Fruit fly (Drosophila melanogaster) S2 (cell line): ENCODE measurements around the gene snsl.

ENCODE experiments used
- CG8478 ChIP-seq: fragments of >200 bp; optimal IDR thresholded peaks from 2 replicates; lab custom pipeline; 2018
- CTCF ChIP-seq, 2 experiments: fragments of >200 bp; optimal IDR thresholded peaks; 2 replicates each; lab custom pipeline; 2018

Gene snsl

dm6 chr2L:4907986-4908385, 1.4 kb upstream of the snsl start:
- TF ChIP-seq CTCF (optimal IDR thresholded peaks at IDR 0.05; lab: Kevin White, UChicago) (no peak), CG8478 (lab: Kevin White, UChicago) (no peak)

dm6 chr2L:4905365-4906280, 939 bp downstream of the snsl start:
- TF ChIP-seq CTCF (optimal IDR thresholded peaks at IDR 0.05; lab: Kevin White, UChicago) (no peak), CG8478 (lab: Kevin White, UChicago) (no peak)

- TF ChIP-seq CTCF (optimal IDR thresholded peaks at IDR 0.05; lab: Kevin White, UChicago) = no peak
- no peak for TF ChIP-seq CG8478 (lab: Kevin White, UChicago)
Measured at dm6 chr2L:4903838-4904237, 2.7 kb downstream of the snsl start.

DNA sequence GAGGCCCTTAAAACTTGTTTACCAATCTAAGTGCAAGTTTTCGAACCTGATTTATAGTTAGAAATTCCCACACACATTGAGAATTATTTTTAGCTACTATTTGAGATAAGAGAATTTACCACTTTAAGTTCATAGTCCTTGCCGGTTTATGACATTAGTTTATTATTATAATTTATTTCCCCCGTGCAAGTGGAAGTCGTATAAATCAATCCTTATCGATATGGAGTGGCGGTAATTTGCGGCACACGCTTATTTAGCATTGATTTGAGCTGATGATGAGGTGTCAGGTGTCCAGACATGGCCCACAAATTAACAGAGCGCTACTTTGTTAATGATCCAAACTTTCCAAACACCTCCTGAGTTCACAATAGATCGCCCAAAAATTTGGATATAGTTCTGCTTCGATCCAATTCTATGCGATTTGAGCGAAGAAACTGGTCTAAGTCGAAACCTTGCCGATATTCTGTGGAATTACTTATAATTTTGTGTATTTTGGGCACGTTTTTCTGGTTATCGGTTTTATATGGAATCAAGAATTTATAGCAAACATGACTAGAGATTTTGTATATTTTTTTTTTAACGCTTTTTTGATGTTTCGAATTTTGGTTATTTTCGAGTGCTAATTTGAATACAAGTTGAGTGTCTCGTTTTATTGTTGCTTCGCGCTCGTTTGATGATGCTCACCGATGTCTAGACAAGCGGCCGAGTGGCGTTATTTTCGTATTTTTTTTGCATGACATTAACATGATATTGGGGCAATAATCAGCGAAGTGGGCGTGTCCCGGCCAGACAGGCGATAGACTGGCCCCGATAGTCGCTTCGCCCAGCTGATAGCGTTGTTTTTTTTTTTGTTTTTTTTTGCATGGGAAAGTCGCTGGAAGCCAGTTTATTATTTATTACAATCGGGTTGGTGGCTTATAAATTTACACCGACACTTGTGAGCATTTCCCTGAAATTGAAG, 6.7 kb downstream of the snsl start:
- no peak for TF ChIP-seq CG8478 (lab: Kevin White, UChicago)
- no peak for TF ChIP-seq CTCF (optimal IDR thresholded peaks at IDR 0.05; lab: Kevin White, UChicago)

- TF ChIP-seq CTCF (optimal IDR thresholded peaks at IDR 0.05; lab: Kevin White, UChicago) (no peak), CG8478 (lab: Kevin White, UChicago) (no peak)
Measured at dm6 chr2L:4898165-4898564, 8.4 kb downstream of the snsl start.

- TF ChIP-seq CG8478 (lab: Kevin White, UChicago) (no peak), CTCF (optimal IDR thresholded peaks at IDR 0.05; lab: Kevin White, UChicago) (no peak)
Measured at dm6 chr2L:4896484-4897205, 9.9 kb downstream of the snsl start.

- TF ChIP-seq CG8478 (lab: Kevin White, UChicago) (no peak), CTCF (optimal IDR thresholded peaks at IDR 0.05; lab: Kevin White, UChicago) (no peak)
Measured at dm6 chr2L:4895902-4896301, 10.7 kb downstream of the snsl start.

DNA sequence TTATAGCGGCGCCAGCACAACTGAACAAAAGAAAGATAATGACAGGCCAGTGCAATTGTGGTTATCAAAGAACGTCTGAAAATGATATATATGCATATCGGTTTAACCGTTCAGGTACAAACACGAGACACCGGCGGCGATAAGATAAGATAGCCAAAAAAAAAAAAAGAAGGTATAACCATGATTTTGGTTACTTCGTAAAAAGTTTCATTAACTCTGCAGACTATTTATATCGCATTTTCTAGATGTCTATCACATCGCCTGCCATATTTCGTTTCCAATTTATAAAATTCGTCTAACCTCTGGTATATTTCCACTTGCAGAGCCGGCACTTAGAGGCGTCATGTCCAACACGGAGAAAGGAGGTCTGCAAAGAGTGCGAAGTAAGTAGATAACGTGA, 12.9 kb downstream of the snsl start:
- TF ChIP-seq CG8478 (lab: Kevin White, UChicago) (no peak), CTCF (optimal IDR thresholded peaks at IDR 0.05; lab: Kevin White, UChicago) (no peak)

dm6 chr2L:4891914-4892469, 14.6 kb downstream of the snsl start, which contains the start of gene CG3036:
CG3036 (plus strand) TSS chr2L:4892112.
- TF ChIP-seq CG8478 (lab: Kevin White, UChicago) (no peak), CTCF (optimal IDR thresholded peaks at IDR 0.05; lab: Kevin White, UChicago) (no peak)

DNA sequence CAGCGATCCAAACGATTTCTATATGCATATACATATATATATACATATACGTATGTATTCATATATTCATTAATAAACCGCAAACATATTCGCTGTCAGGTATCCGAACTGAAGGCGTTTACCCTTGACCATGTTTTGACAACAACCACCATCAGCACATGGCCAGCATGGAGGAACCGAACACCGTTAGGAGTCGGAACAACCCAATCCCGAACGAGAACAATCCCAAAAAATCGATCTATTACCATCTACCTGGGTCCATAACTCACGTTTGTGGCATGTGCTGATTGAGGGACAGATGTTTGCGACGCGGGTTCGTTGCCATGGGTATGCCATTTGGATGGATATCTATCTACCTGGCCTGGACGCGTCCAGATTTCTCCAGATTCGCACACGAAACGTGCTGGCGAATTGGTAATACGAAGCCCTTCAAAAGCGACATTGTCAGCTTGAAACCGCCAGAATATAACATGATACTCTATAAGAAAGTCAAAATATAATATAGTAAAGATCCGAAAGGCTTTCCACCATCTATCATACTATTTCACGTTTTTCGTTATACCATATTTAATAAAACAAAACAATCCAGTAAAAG, 17.0 kb downstream of the snsl start, which contains the start of gene CG15625:
TSS of gene CG15625 (plus strand) at position 545 of the 595 bp plus-strand sequence.
- TF ChIP-seq CTCF (optimal IDR thresholded peaks at IDR 0.05; lab: Kevin White, UChicago) (no peak), CG8478 (lab: Kevin White, UChicago) (no peak)

DNA sequence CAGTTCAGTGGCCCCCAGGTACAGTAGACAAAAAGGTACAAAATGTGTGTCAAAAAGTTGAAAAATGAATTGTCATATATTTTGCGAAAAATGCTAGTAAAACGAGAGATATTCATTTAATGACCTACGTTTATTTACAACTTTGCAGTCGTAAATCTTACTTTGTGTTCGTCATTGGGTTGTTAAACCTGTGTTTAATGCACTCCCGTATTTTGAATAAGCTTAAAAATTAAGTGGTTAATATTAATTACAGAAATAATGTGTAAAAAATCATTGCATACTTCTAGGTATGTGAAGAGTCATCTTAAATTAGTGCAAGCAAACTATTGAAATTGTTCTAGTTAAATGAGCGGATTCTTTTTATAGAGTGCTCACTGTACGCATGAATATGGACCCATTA, 18.0 kb downstream of the snsl start:
- TF ChIP-seq CTCF (optimal IDR thresholded peaks at IDR 0.05; lab: Kevin White, UChicago) (no peak), CG8478 (lab: Kevin White, UChicago) (no peak)

DNA sequence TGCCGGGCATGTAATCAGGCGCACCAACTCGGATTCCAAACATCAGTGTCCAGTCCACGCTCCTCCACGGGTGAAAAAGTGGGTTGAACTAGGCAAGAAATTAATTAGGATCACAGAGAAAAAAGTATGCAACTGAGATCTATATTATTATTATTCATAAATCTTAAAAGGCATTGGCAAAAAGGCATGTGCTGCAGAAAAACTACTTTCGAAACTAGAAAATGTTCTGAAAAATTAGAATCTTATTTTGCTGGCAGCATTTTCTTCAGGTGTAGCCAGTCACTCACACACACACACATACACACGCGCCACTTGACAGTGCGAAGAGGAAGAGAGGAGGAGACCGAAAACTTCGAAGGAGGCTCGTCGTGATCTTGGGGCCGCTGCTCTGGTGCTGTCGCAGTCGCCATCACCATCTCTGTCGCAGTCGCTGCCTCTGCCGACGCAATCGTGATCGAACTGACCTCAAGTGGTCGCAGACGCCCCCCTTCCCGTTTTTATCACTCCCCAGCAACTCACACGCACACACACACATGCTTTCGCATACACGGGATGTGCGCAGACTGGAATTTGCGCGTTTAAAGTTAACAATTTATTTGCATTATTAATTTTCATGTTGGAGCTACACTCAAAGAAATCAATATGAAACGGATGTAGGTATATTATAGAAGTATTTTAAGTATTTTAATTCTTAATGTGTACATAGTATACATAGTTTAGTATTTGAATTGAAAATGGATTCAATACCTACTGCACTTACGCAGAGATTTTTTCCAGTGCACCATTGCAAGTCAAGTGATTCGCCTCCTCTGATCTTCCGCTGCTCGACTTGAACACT, 19.0 kb downstream of the snsl start:
- TF ChIP-seq CTCF (optimal IDR thresholded peaks at IDR 0.05; lab: Kevin White, UChicago) (no peak), CG8478 (lab: Kevin White, UChicago) (no peak)

- TF ChIP-seq CG8478 (lab: Kevin White, UChicago) = no peak
- TF ChIP-seq CTCF (optimal IDR thresholded peaks at IDR 0.05; lab: Kevin White, UChicago) = no peak
Measured at dm6 chr2L:4886645-4887044, 19.9 kb downstream of the snsl start.
